Worm (Caenorhabditis elegans): ENCODE data around the gene srx-10.

Gene srx-10

ce11 chrV:13949010-13949409, 2.7 kb upstream of the srx-10 start, which contains the start of gene R10D12.6:
TSS of gene R10D12.6 (plus strand) at chrV:13949310.
- TF ChIP-seq snu-23 (GFP tag; optimal IDR thresholded peaks at IDR 0.05): no peak
- TF ChIP-seq ets-5 (GFP tag; IDR thresholded peaks at IDR 0.05): no peak
- no peak for TF ChIP-seq nhr-237 (tag; optimal IDR thresholded peaks at IDR 0.05)
- TF ChIP-seq aly-2 (tag; optimal IDR thresholded peaks at IDR 0.05): no peak
- TF ChIP-seq ceh-90 (tag; optimal IDR thresholded peaks at IDR 0.05): no peak
- no peak for TF ChIP-seq alr-1 (tag; optimal IDR thresholded peaks at IDR 0.05; ENCODE audit: borderline replicate concordance)
- TF ChIP-seq ceh-8 (GFP tag; optimal IDR thresholded peaks at IDR 0.05): no peak
- TF ChIP-seq lin-35 (GFP tag; optimal IDR thresholded peaks at IDR 0.05): no peak
- TF ChIP-seq F16B12.6 (tag; optimal IDR thresholded peaks at IDR 0.05): no peak
- no peak for TF ChIP-seq pax-3 (tag; optimal IDR thresholded peaks at IDR 0.05)
- TF ChIP-seq aha-1 (tag; optimal IDR thresholded peaks at IDR 0.05): no peak
- TF ChIP-seq nhr-47 (tag; optimal IDR thresholded peaks at IDR 0.05): no peak

ce11 chrV:13942082-13942481, 4.2 kb downstream of the srx-10 start, which contains the start of gene dpr-1:
TSS of gene dpr-1 (minus strand) at chrV:13942182.
- TF ChIP-seq rnt-1 (tag; optimal IDR thresholded peaks at IDR 0.05): no peak
- TF ChIP-seq aly-2 (tag; optimal IDR thresholded peaks at IDR 0.05): no peak
- no peak for TF ChIP-seq C04F5.9 (tag; optimal IDR thresholded peaks at IDR 0.05)
- no peak for TF ChIP-seq Y116A8C.19 (tag; optimal IDR thresholded peaks at IDR 0.05; ENCODE audit: borderline replicate concordance)
- TF ChIP-seq ceh-63 (GFP tag; optimal IDR thresholded peaks at IDR 0.05): no peak
- TF ChIP-seq unc-86 (tag; optimal IDR thresholded peaks at IDR 0.05): no peak
- TF ChIP-seq xbp-1 (tag; optimal IDR thresholded peaks at IDR 0.05): no peak
- no peak for TF ChIP-seq fos-1 (tag; optimal IDR thresholded peaks at IDR 0.05)
- no peak for TF ChIP-seq nhr-76 (tag; optimal IDR thresholded peaks at IDR 0.05)
- no peak for TF ChIP-seq pax-3 (tag; optimal IDR thresholded peaks at IDR 0.05)
- TF ChIP-seq ztf-4 (tag; optimal IDR thresholded peaks at IDR 0.05): no peak
- TF ChIP-seq lin-14 (GFP tag; optimal IDR thresholded peaks at IDR 0.05): no peak
- TF ChIP-seq nhr-84 (tag; optimal IDR thresholded peaks at IDR 0.05): no peak

- TF ChIP-seq nhr-28 (tag; optimal IDR thresholded peaks at IDR 0.05): no peak
- peak; percentile 44 for TF ChIP-seq nhr-47 (tag; optimal IDR thresholded peaks at IDR 0.05)
- TF ChIP-seq nhr-85 (tag): no peak
- TF ChIP-seq nhr-71 (tag; optimal IDR thresholded peaks at IDR 0.05): peak; percentile 48
- peak; percentile 45 for TF ChIP-seq fkh-8 (tag; optimal IDR thresholded peaks at IDR 0.05)
- no peak for TF ChIP-seq skn-1 (tag; optimal IDR thresholded peaks at IDR 0.05)
- TF ChIP-seq nhr-11 (tag; optimal IDR thresholded peaks at IDR 0.05): peak; percentile 31
These were observed 9.4 kb downstream of the srx-10 start, which contains the start of gene srw-145 for ce11 chrV:13936850-13937249. TSS of gene srw-145 (plus strand) at chrV:13937150.

ce11 chrV:13936052-13936451, 10.2 kb downstream of the srx-10 start:
- TF ChIP-seq egl-13 (tag; optimal IDR thresholded peaks at IDR 0.05) (no peak), nhr-85 (tag) (peak; percentile 77), grh-1 (GFP tag; IDR thresholded peaks at IDR 0.05) (peak; percentile 63), lin-35 (GFP tag; optimal IDR thresholded peaks at IDR 0.05) (peak in 1 of 2 experiments; percentile 11), elt-3 (tag; optimal IDR thresholded peaks at IDR 0.05) (peak in 2 of 6 experiments; percentile 25 to 31), alr-1 (tag; optimal IDR thresholded peaks at IDR 0.05; ENCODE audit: borderline replicate concordance) (no peak), blmp-1 (tag; optimal IDR thresholded peaks at IDR 0.05) (peak; percentile 19), Y116A8C.19 (tag; optimal IDR thresholded peaks at IDR 0.05; ENCODE audit: borderline replicate concordance) (no peak), nhr-71 (tag; optimal IDR thresholded peaks at IDR 0.05) (peak; percentile 1), nhr-20 (tag; optimal IDR thresholded peaks at IDR 0.05) (peak; percentile 2)

ce11 chrV:13935423-13935822, 10.9 kb downstream of the srx-10 start:
- no peak for TF ChIP-seq irx-1 (tag; optimal IDR thresholded peaks at IDR 0.05)
- no peak for TF ChIP-seq dsc-1 (tag; optimal IDR thresholded peaks at IDR 0.05)
- TF ChIP-seq nhr-47 (tag; optimal IDR thresholded peaks at IDR 0.05): no peak
- peak in 1 of 2 experiments; percentile 2 for TF ChIP-seq lsy-2 (tag; optimal IDR thresholded peaks at IDR 0.05)
- peak; percentile 41 for TF ChIP-seq blmp-1 (tag; optimal IDR thresholded peaks at IDR 0.05)
- TF ChIP-seq nhr-28 (tag; optimal IDR thresholded peaks at IDR 0.05): no peak
- peak in 5 of 6 experiments; percentile 25 to 93 (median 82) for TF ChIP-seq elt-3 (tag; optimal IDR thresholded peaks at IDR 0.05)
- TF ChIP-seq xbp-1 (tag; optimal IDR thresholded peaks at IDR 0.05): no peak
